Fruit fly (Drosophila melanogaster) whole organism: Measurements from ENCODE around the gene Spn85F.

Source experiments
- CG8478 ChIP-seq: fragments of >200 bp; optimal IDR thresholded peaks from 2 replicates; lab custom pipeline; 2018; ENCODE audit warnings: inconsistent platforms
- Dll ChIP-seq: fragments of >200 bp; optimal IDR thresholded peaks from 2 replicates; lab custom pipeline; 2017
- pan ChIP-seq: fragments of >200 bp; optimal IDR thresholded peaks from 2 replicates; lab custom pipeline; 2017
- usp ChIP-seq: fragments of >200 bp; optimal IDR thresholded peaks from 2 replicates; lab custom pipeline; 2017; ENCODE audit warnings: missing biosample characterization, missing genetic modification characterization, mixed read lengths

dm6 chr3R:9951679-9952078 is 45.3 kb upstream of the Spn85F start:
- TF ChIP-seq pan (lab: Kevin White, UChicago) = no peak
- no peak for TF ChIP-seq Dll (lab: Kevin White, UChicago)
- TF ChIP-seq CG8478 (lab: Kevin White, UChicago) = no peak
- no peak for TF ChIP-seq usp
